Worm (Caenorhabditis elegans) whole organism, young adult: ENCODE data around the gene sri-61.

Source experiments
- Y79H2A.3 ChIP-seq: fragments of 200-800 bp; sonication (Bioruptor generic); conservative IDR thresholded peaks from 2 replicates; pipeline ENCODE4 v1.3.6; 2022; ENCODE audit warnings: missing genetic modification reagents, missing genetic modification characterization, missing compliant biosample characterization
- tbp1 ChIP-seq: fragments of 200-800 bp; sonication (Bioruptor generic); optimal IDR thresholded peaks from 2 replicates; lab custom pipeline; 2018; ENCODE audit warnings: mild to moderate bottlenecking, missing genetic modification characterization, missing compliant biosample characterization

ce11 chrII:2692476-2692875 lies 7.7 kb downstream of the sri-61 start, which contains the start of gene set-11:
- TF ChIP-seq Y79H2A.3 (GFP tag; lab: Robert Waterston, UW), result no peak
- TF ChIP-seq tbp1 (GFP tag; lab: Kevin White, UChicago), result no peak
